Worm (Caenorhabditis elegans) whole organism, L3 larva: ENCODE results near the gene D1086.1.

Source experiments
- jun-1 ChIP-seq: fragments of 150-350 bp; optimal IDR thresholded peaks from 2 replicates; lab custom pipeline; 2014; ENCODE audit warnings: missing biosample characterization, missing genetic modification reagents, missing genetic modification characterization
- nhr-28 ChIP-seq: fragments of 150-350 bp; optimal IDR thresholded peaks from 2 replicates; lab custom pipeline; 2014; ENCODE audit warnings: missing biosample characterization, missing genetic modification characterization

DNA sequence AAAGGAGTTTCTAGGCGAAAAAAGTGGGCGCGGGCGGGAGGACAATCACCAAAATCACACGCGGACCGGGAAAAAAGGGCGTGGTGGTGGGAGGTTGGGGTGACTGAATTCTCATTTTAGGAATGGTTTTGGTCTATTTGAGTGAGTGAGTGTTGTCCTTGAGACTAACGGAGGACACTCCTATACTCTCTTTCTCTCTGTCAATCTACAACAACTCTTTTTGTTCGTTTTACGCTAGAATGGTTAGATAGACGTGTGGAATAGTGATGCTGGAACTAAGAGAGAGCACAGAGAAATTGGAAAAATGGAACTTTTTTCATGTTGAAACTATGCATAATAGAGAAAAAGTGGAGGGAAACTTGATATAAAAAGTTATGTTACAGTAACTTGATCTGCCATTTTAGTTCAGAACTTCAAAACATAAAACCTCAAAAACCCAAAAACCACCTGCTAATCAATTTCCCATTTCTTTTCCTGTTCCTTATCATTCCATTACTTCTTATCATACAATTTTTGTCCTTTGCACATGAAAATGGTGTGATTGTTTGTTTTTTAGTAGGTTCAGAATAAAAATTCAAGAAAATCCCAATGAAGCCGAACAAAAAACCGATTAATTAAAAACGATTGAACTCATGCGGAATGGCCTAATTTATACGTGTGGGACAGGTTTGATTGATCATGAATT, 36.2 kb downstream of the D1086.1 start:
- TF ChIP-seq nhr-28 (no peak), jun-1 (tag; lab: Kevin White, UChicago) (no peak)
